Worm (Caenorhabditis elegans) whole organism, L4 larva: Measurements from ENCODE around the gene Y39B6A.33.

Source experiments
- D1046.2 ChIP-seq: fragments of 200-800 bp; sonication (Bioruptor generic); IDR thresholded peaks from 2 replicates; pipeline ENCODE4 v1.3.6; 2022; ENCODE audit warnings: missing genetic modification characterization, missing compliant biosample characterization
- Y75B8A.6 ChIP-seq: fragments of 200-800 bp; sonication (Bioruptor generic); IDR thresholded peaks from 2 replicates; pipeline ENCODE4 v1.3.6; 2022; ENCODE audit warnings: missing genetic modification reagents, missing genetic modification characterization, missing compliant biosample characterization
- ZK546.5 ChIP-seq, 2 experiments: sonication (generic microtip); optimal IDR thresholded peaks; 2 replicates each; lab custom pipeline; 2017; ENCODE audit warnings: missing biosample characterization in 2 of 2, missing genetic modification characterization in 2 of 2
- aha-1 ChIP-seq: fragments of 150-350 bp; peaks from one replicate; lab custom pipeline; 2014; ENCODE audit warnings: missing biosample characterization, missing genetic modification characterization
- ama-1 ChIP-seq: fragments of 150-350 bp; optimal IDR thresholded peaks from 2 replicates; lab custom pipeline; 2014; ENCODE audit warnings: inconsistent platforms, mixed read lengths
- arid-1 ChIP-seq: fragments of 200-800 bp; sonication (Bioruptor generic); conservative IDR thresholded peaks from 2 replicates; pipeline ENCODE4 v1.3.6; 2022; ENCODE audit warnings: missing genetic modification reagents, missing genetic modification characterization, missing compliant biosample characterization
- ceh-20 ChIP-seq: fragments of 200-800 bp; sonication (Bioruptor generic); IDR thresholded peaks from 2 replicates; pipeline ENCODE4 v1.3.6; 2022; ENCODE audit warnings: missing genetic modification reagents, missing genetic modification characterization, missing compliant biosample characterization
- ceh-32 ChIP-seq: sonication (generic microtip); optimal IDR thresholded peaks from 2 replicates; lab custom pipeline; 2016; ENCODE audit warnings: mild to moderate bottlenecking, missing genetic modification characterization, missing compliant biosample characterization; ENCODE audit not compliant: poor library complexity
- ceh-82 ChIP-seq: sonication (generic microtip); optimal IDR thresholded peaks from 2 replicates; lab custom pipeline; 2017; ENCODE audit warnings: missing biosample characterization, missing genetic modification characterization
- ces-1 ChIP-seq: fragments of 150-350 bp; sonication (generic microtip); optimal IDR thresholded peaks from 4 replicates; lab custom pipeline; 2014; ENCODE audit warnings: missing biosample characterization, missing genetic modification reagents, missing genetic modification characterization
- daf-19 ChIP-seq: fragments of 200-800 bp; sonication (Bioruptor generic); conservative IDR thresholded peaks from 2 replicates; pipeline ENCODE4 v1.3.6; 2022; ENCODE audit warnings: missing genetic modification characterization, missing compliant biosample characterization
- dmd-6 ChIP-seq: fragments of 200-800 bp; sonication (Bioruptor generic); IDR thresholded peaks from 2 replicates; pipeline ENCODE4 v1.3.6; 2022; ENCODE audit warnings: missing genetic modification reagents, missing genetic modification characterization, missing compliant biosample characterization
- dpl-1 ChIP-seq: fragments of 150-350 bp; optimal IDR thresholded peaks from 2 replicates; lab custom pipeline; 2014; ENCODE audit warnings: missing biosample characterization, missing genetic modification reagents, missing genetic modification characterization
- duxl-1 ChIP-seq: sonication (generic microtip); optimal IDR thresholded peaks from 2 replicates; lab custom pipeline; 2016; ENCODE audit warnings: mild to moderate bottlenecking, missing genetic modification characterization, moderate library complexity, missing compliant biosample characterization; ENCODE audit not compliant: poor library complexity
- egl-27 ChIP-seq: sonication (generic microtip); optimal IDR thresholded peaks from 3 replicates; lab custom pipeline; 2017; ENCODE audit warnings: missing biosample characterization, missing genetic modification reagents, missing genetic modification characterization
- fkh-10 ChIP-seq: fragments of 150-350 bp; optimal IDR thresholded peaks from 2 replicates; lab custom pipeline; 2014; ENCODE audit warnings: missing biosample characterization, missing genetic modification reagents, missing genetic modification characterization
- fos-1 ChIP-seq: fragments of 150-350 bp; optimal IDR thresholded peaks from 2 replicates; lab custom pipeline; 2014; ENCODE audit warnings: missing biosample characterization, missing genetic modification characterization
- hif-1 ChIP-seq, 2 experiments: sonication (generic microtip); optimal IDR thresholded peaks; 2 replicates each; lab custom pipeline; 2016 to 2017; ENCODE audit warnings: missing compliant biosample characterization in 2 of 2, missing genetic modification characterization in 2 of 2, missing genetic modification reagents in 2 of 2, missing genotype in 2 of 2, mild to moderate bottlenecking in 1 of 2
- hlh-11 ChIP-seq: fragments of 200-800 bp; sonication (Bioruptor generic); optimal IDR thresholded peaks from 2 replicates; lab custom pipeline; 2018; ENCODE audit warnings: mild to moderate bottlenecking, missing genetic modification characterization, missing compliant biosample characterization
- hmg-1.1 ChIP-seq: fragments of 200-800 bp; sonication (Bioruptor generic); IDR thresholded peaks from 2 replicates; pipeline ENCODE4 v1.3.6; 2022; ENCODE audit warnings: missing genetic modification reagents, missing genetic modification characterization, missing compliant biosample characterization
- lin-13 ChIP-seq: fragments of 150-350 bp; optimal IDR thresholded peaks from 2 replicates; lab custom pipeline; 2014; ENCODE audit warnings: missing biosample characterization, missing genetic modification reagents, missing genetic modification characterization
- lin-39 ChIP-seq: fragments of 150-350 bp; optimal IDR thresholded peaks from 2 replicates; lab custom pipeline; 2014; ENCODE audit warnings: missing biosample characterization, missing genetic modification reagents, missing genetic modification characterization
- lsy-2 ChIP-seq, 2 experiments: fragments of 150-350 bp in 1 of 2; sonication (generic microtip) in 1 of 2; optimal IDR thresholded peaks; 2 replicates each; lab custom pipeline; 2014 to 2017; ENCODE audit warnings: missing biosample characterization in 2 of 2, missing genetic modification characterization in 2 of 2
- madf-5 ChIP-seq, 2 experiments: fragments of 200-800 bp; sonication (Bioruptor generic); IDR thresholded peaks; 2 replicates each; pipeline ENCODE4 v1.3.6; 2022; ENCODE audit warnings: missing compliant biosample characterization in 2 of 2, missing genetic modification characterization in 2 of 2
- mdl-1 ChIP-seq, 2 experiments: fragments of 150-350 bp in 1 of 2; sonication (generic microtip) in 1 of 2; optimal IDR thresholded peaks; 2 replicates each; lab custom pipeline; 2014 to 2017; ENCODE audit warnings: missing biosample characterization in 2 of 2, missing genetic modification characterization in 2 of 2
- mep-1 ChIP-seq: fragments of 150-350 bp; sonication (generic microtip); optimal IDR thresholded peaks from 3 replicates; lab custom pipeline; 2014; ENCODE audit warnings: missing biosample characterization, missing genetic modification characterization
- mxl-2 ChIP-seq: fragments of 200-800 bp; sonication (Bioruptor generic); conservative IDR thresholded peaks from 2 replicates; pipeline ENCODE4 v1.3.6; 2022; ENCODE audit warnings: missing genetic modification reagents, missing genetic modification characterization, missing compliant biosample characterization
- nhr-10 ChIP-seq: fragments of 150-350 bp; optimal IDR thresholded peaks from 2 replicates; lab custom pipeline; 2014; ENCODE audit warnings: missing biosample characterization, missing genetic modification characterization
- nhr-237 ChIP-seq: sonication (generic microtip); optimal IDR thresholded peaks from 2 replicates; lab custom pipeline; 2017; ENCODE audit warnings: missing biosample characterization, missing genetic modification characterization
- nhr-25 ChIP-seq: sonication (generic microtip); optimal IDR thresholded peaks from 2 replicates; lab custom pipeline; 2017; ENCODE audit warnings: missing genetic modification characterization, mild to moderate bottlenecking, missing compliant biosample characterization, antibody characterized with exemption, moderate library complexity, borderline replicate concordance; ENCODE audit not compliant: insufficient read depth
- nhr-28 ChIP-seq: fragments of 150-350 bp; optimal IDR thresholded peaks from 2 replicates; lab custom pipeline; 2014; ENCODE audit warnings: missing biosample characterization, missing genetic modification characterization
- nhr-41 ChIP-seq: fragments of 200-800 bp; sonication (Bioruptor generic); IDR thresholded peaks from 2 replicates; pipeline ENCODE4 v1.3.6; 2022; ENCODE audit warnings: missing genetic modification reagents, missing genetic modification characterization, missing compliant biosample characterization
- nhr-48 ChIP-seq: sonication (generic microtip); optimal IDR thresholded peaks from 2 replicates; lab custom pipeline; 2016; ENCODE audit warnings: mild to moderate bottlenecking, missing genetic modification characterization, missing compliant biosample characterization
- nhr-6 ChIP-seq: fragments of 150-350 bp; optimal IDR thresholded peaks from 2 replicates; lab custom pipeline; 2014; ENCODE audit warnings: missing biosample characterization, missing genetic modification characterization
- nhr-76 ChIP-seq: fragments of 150-350 bp; optimal IDR thresholded peaks from 2 replicates; lab custom pipeline; 2014; ENCODE audit warnings: missing biosample characterization, missing genetic modification characterization
- php-3 ChIP-seq: fragments of 200-800 bp; sonication (Bioruptor generic); IDR thresholded peaks from 2 replicates; pipeline ENCODE4 v1.3.6; 2022; ENCODE audit warnings: missing genetic modification reagents, missing genetic modification characterization, missing compliant biosample characterization
- pqm-1 ChIP-seq: sonication (generic microtip); optimal IDR thresholded peaks from 2 replicates; lab custom pipeline; 2017; ENCODE audit warnings: missing biosample characterization, missing genetic modification characterization
- rbr-2 ChIP-seq: sonication (generic microtip); optimal IDR thresholded peaks from 2 replicates; lab custom pipeline; 2016; ENCODE audit warnings: missing genotype, missing genetic modification characterization, missing compliant biosample characterization
- saeg-2 ChIP-seq: fragments of 200-800 bp; sonication (Bioruptor generic); IDR thresholded peaks from 2 replicates; pipeline ENCODE4 v1.3.6; 2022; ENCODE audit warnings: missing genetic modification reagents, missing genetic modification characterization, missing compliant biosample characterization
- sdz-12 ChIP-seq: fragments of 200-800 bp; sonication (Bioruptor generic); optimal IDR thresholded peaks from 2 replicates; lab custom pipeline; 2018; ENCODE audit warnings: mild to moderate bottlenecking, missing genetic modification characterization, missing compliant biosample characterization
- tra-1 ChIP-seq: fragments of 200-800 bp; sonication (Bioruptor generic); IDR thresholded peaks from 2 replicates; pipeline ENCODE4 v1.3.6; 2022; ENCODE audit warnings: missing genetic modification reagents, missing genetic modification characterization, missing compliant biosample characterization
- unc-130 ChIP-seq: sonication (generic microtip); optimal IDR thresholded peaks from 2 replicates; lab custom pipeline; 2016; ENCODE audit warnings: missing genetic modification reagents, missing genetic modification characterization, missing compliant biosample characterization
- unc-39 ChIP-seq: sonication (generic microtip); optimal IDR thresholded peaks from 2 replicates; lab custom pipeline; 2017; ENCODE audit warnings: missing biosample characterization, missing genetic modification characterization
- unc-62 ChIP-seq, 3 experiments: fragments of 150-350 bp in 1 of 3; sonication (generic microtip); optimal IDR thresholded peaks in 2 of 3; peaks in 1 of 3; 1 replicate in 1 of 3; 2 replicates in 2 of 3; lab custom pipeline; 2014 to 2017; ENCODE audit warnings: missing biosample characterization in 3 of 3, missing genetic modification characterization in 3 of 3, missing genetic modification reagents in 3 of 3, missing genotype in 1 of 3
- zag-1 ChIP-seq: fragments of 150-350 bp; optimal IDR thresholded peaks from 2 replicates; lab custom pipeline; 2014; ENCODE audit warnings: missing biosample characterization, missing genetic modification characterization
- zfp-2 ChIP-seq: sonication (generic microtip); optimal IDR thresholded peaks from 2 replicates; lab custom pipeline; 2016; ENCODE audit warnings: mild to moderate bottlenecking, missing genetic modification characterization, missing compliant biosample characterization
- zfp-3 ChIP-seq: fragments of 200-800 bp; sonication (Bioruptor generic); conservative IDR thresholded peaks from 2 replicates; pipeline ENCODE4 v1.3.6; 2022; ENCODE audit warnings: missing genetic modification reagents, missing genetic modification characterization, missing compliant biosample characterization
- zip-11 ChIP-seq: fragments of 200-800 bp; sonication (Bioruptor generic); IDR thresholded peaks from 2 replicates; pipeline ENCODE4 v1.3.6; 2022; ENCODE audit warnings: missing genetic modification characterization, missing compliant biosample characterization

Gene Y39B6A.33

ce11 chrV:19050438-19050837, 48.7 kb downstream of the Y39B6A.33 start, which contains the start of gene asp-1 (continued):
- TF ChIP-seq ceh-32 (tag; lab: Kevin White, UChicago) (no peak), D1046.2 (GFP tag; lab: Robert Waterston, UW) (no peak), lin-39 (tag; lab: Kevin White, UChicago) (no peak), mep-1 (no peak), ama-1 (no peak), mxl-2 (GFP tag; lab: Robert Waterston, UW) (no peak), sdz-12 (GFP tag; lab: Kevin White, UChicago) (no peak), nhr-25 (tag; lab: Kevin White, UChicago) (no peak), nhr-28 (tag; lab: Kevin White, UChicago) (no peak), hmg-1.1 (no peak), php-3 (GFP tag; lab: Robert Waterston, UW) (0 out of 2 replicates have a peak, but pooled peaks have one; percentile 25), dmd-6 (GFP tag; lab: Robert Waterston, UW) (peak; percentile 7; the same call in 1 of the 2 replicates), nhr-48 (tag; lab: Kevin White, UChicago) (no peak), mdl-1 (tag; optimal IDR thresholded peaks at IDR 0.05; lab: Kevin White, UChicago) (no peak), nhr-237 (no peak), zfp-3 (no peak; the same call in 1 of the 2 replicates), ces-1 (GFP tag; lab: Kevin White, UChicago) (no peak), zip-11 (GFP tag; lab: Robert Waterston, UW) (no peak), saeg-2 (GFP tag; lab: Robert Waterston, UW) (no peak), ZK546.5 (tag; optimal IDR thresholded peaks at IDR 0.05; lab: Kevin White, UChicago) (no peak), egl-27 (tag; lab: Kevin White, UChicago) (no peak), pqm-1 (tag; lab: Kevin White, UChicago) (no peak), Y75B8A.6 (no peak), arid-1 (GFP tag; lab: Robert Waterston, UW) (peak; percentile 63; the same call in 1 of the 2 replicates)

ce11 chrV:19050888-19051287, 49.1 kb downstream of the Y39B6A.33 start:
- TF ChIP-seq unc-62 (GFP tag; optimal IDR thresholded peaks at IDR 0.05 in 1 of 2; lab: Kevin White, UChicago) = peak in 1 of 2 experiments; percentile 56
- TF ChIP-seq unc-62 (tag; optimal IDR thresholded peaks at IDR 0.05; lab: Kevin White, UChicago) = no peak
- TF ChIP-seq aha-1 (tag; lab: Kevin White, UChicago) = peak; percentile 91
- no peak for TF ChIP-seq duxl-1 (tag; lab: Kevin White, UChicago)
- TF ChIP-seq nhr-28 (tag; lab: Kevin White, UChicago) = no peak
- TF ChIP-seq lin-13 = no peak
- TF ChIP-seq nhr-10 = peak; percentile 11

- TF ChIP-seq fkh-10 (GFP tag; lab: Kevin White, UChicago) = no peak
- 0 out of 2 replicates have a peak, but pooled peaks have one; percentile 44 for TF ChIP-seq php-3 (GFP tag; lab: Robert Waterston, UW)
- TF ChIP-seq zfp-2 (tag; lab: Kevin White, UChicago) = no peak
- TF ChIP-seq lsy-2 (tag; optimal IDR thresholded peaks at IDR 0.05; lab: Kevin White, UChicago) = peak in 1 of 2 experiments; percentile 40
- TF ChIP-seq nhr-76 (tag; lab: Kevin White, UChicago) = no peak
- TF ChIP-seq rbr-2 (tag; lab: Kevin White, UChicago) = no peak
- no peak for TF ChIP-seq lin-39 (tag; lab: Kevin White, UChicago)
- TF ChIP-seq dmd-6 (GFP tag; lab: Robert Waterston, UW) = peak; percentile 67
- TF ChIP-seq ceh-20 (GFP tag; lab: Robert Waterston, UW) = no peak
- TF ChIP-seq ceh-82 (tag; lab: Kevin White, UChicago) = no peak
- no peak for TF ChIP-seq fos-1 (tag; lab: Kevin White, UChicago)
- no peak for TF ChIP-seq unc-130 (GFP tag; lab: Kevin White, UChicago)
- no peak for TF ChIP-seq daf-19 (GFP tag; lab: Robert Waterston, UW)
- TF ChIP-seq hlh-11 (tag; lab: Kevin White, UChicago) = peak; percentile 58
- TF ChIP-seq dpl-1 = no peak
- no peak for TF ChIP-seq hif-1 (tag; optimal IDR thresholded peaks at IDR 0.05; lab: Kevin White, UChicago)
- no peak for TF ChIP-seq nhr-6 (tag; lab: Kevin White, UChicago)
- TF ChIP-seq duxl-1 (tag; lab: Kevin White, UChicago) = no peak
- TF ChIP-seq nhr-48 (tag; lab: Kevin White, UChicago) = peak; percentile 8
- TF ChIP-seq zag-1 = no peak
- TF ChIP-seq egl-27 (tag; lab: Kevin White, UChicago) = no peak
- no peak for TF ChIP-seq nhr-41 (GFP tag; lab: Robert Waterston, UW)
- no peak for TF ChIP-seq unc-39 (tag; lab: Kevin White, UChicago)
- peak; percentile 12; the same call in 1 of the 2 replicates for TF ChIP-seq tra-1
- no peak for TF ChIP-seq nhr-10
- TF ChIP-seq Y75B8A.6 = no peak
- TF ChIP-seq madf-5 (GFP tag; IDR thresholded peaks at IDR 0.05; lab: Robert Waterston, UW) = no peak
These were observed 49.7 kb downstream of the Y39B6A.33 start for ce11 chrV:19051425-19051824.
